Worm (Caenorhabditis elegans) whole organism, L3 larva: ENCODE data around the gene C05D11.8.

ENCODE experiments used
- daf-12 ChIP-seq: fragments of 150-350 bp; optimal IDR thresholded peaks from 2 replicates; lab custom pipeline; 2014; ENCODE audit warnings: missing biosample characterization, missing genetic modification reagents, missing genetic modification characterization
- elt-2 ChIP-seq: sonication (generic microtip); optimal IDR thresholded peaks from 2 replicates; lab custom pipeline; 2016; ENCODE audit warnings: missing genetic modification reagents, mild to moderate bottlenecking, missing genetic modification characterization, missing compliant biosample characterization
- nfya-1 ChIP-seq: sonication (generic microtip); optimal IDR thresholded peaks from 2 replicates; lab custom pipeline; 2017; ENCODE audit warnings: missing genetic modification characterization, mild to moderate bottlenecking, missing compliant biosample characterization, antibody characterized with exemption, moderate library complexity; ENCODE audit not compliant: insufficient read depth
- pqm-1 ChIP-seq: fragments of 150-350 bp; optimal IDR thresholded peaks from 2 replicates; lab custom pipeline; 2017; ENCODE audit warnings: missing biosample characterization, missing genetic modification characterization, inconsistent platforms
- snpc-4 ChIP-seq: fragments of 150-350 bp; optimal IDR thresholded peaks from 2 replicates; lab custom pipeline; 2014; ENCODE audit warnings: missing biosample characterization, missing genetic modification characterization
- unc-39 ChIP-seq: sonication (generic microtip); optimal IDR thresholded peaks from 4 replicates; lab custom pipeline; 2017; ENCODE audit warnings: missing biosample characterization, missing genetic modification characterization

- TF ChIP-seq snpc-4 (tag; lab: Kevin White, UChicago) (no peak), pqm-1 (tag; lab: Kevin White, UChicago) (no peak), daf-12 (tag; lab: Kevin White, UChicago) (no peak), nfya-1 (tag; lab: Kevin White, UChicago) (peak; percentile 22), unc-39 (no peak), elt-2 (no peak)
Observed at ce11 chrIII:6398124-6398523, 29.0 kb downstream of the C05D11.8 start.
